Fruit fly (Drosophila melanogaster) whole organism, embryonic: ENCODE results near the gene RluA-1.

Experiments used
- Antp ChIP-seq: fragments of 200-800 bp; sonication (Bioruptor generic); optimal IDR thresholded peaks from 3 replicates; lab custom pipeline; 2016; ENCODE audit warnings: missing biosample characterization, missing genetic modification characterization
- CG14050 ChIP-seq: fragments of 200-800 bp; sonication (Bioruptor generic); IDR thresholded peaks from 3 replicates; pipeline ENCODE4 v1.3.6; 2022; ENCODE audit warnings: missing biosample characterization, missing genetic modification characterization
- CG15073 ChIP-seq: fragments of 200-800 bp; sonication (Bioruptor generic); optimal IDR thresholded peaks from 2 replicates; lab custom pipeline; 2016; ENCODE audit warnings: missing biosample characterization, missing genetic modification characterization
- CG1529 ChIP-seq: fragments of 200-800 bp; sonication (Bioruptor generic); optimal IDR thresholded peaks from 3 replicates; lab custom pipeline; 2018; ENCODE audit warnings: missing biosample characterization, missing genetic modification characterization
- CG17568 ChIP-seq: fragments of 200-800 bp; sonication (Bioruptor generic); optimal IDR thresholded peaks from 2 replicates; lab custom pipeline; 2018; ENCODE audit warnings: missing biosample characterization, mild to moderate bottlenecking, missing genetic modification characterization, moderate library complexity
- CG2129 ChIP-seq: fragments of 200-800 bp; sonication (Bioruptor generic); IDR thresholded peaks from 2 replicates; pipeline ENCODE4 v1.3.6; 2022; ENCODE audit warnings: missing biosample characterization, missing genetic modification characterization; ENCODE audit not compliant: partially characterized antibody
- CG2202 ChIP-seq: fragments of 200-800 bp; sonication (Bioruptor generic); optimal IDR thresholded peaks from 2 replicates; lab custom pipeline; 2018; ENCODE audit warnings: missing biosample characterization, mild to moderate bottlenecking, missing genetic modification characterization
- CG30403 ChIP-seq: fragments of 200-800 bp; sonication (Bioruptor generic); optimal IDR thresholded peaks from 3 replicates; lab custom pipeline; 2016; ENCODE audit warnings: missing biosample characterization, missing genetic modification characterization
- CG3281 ChIP-seq: fragments of 200-800 bp; sonication (Bioruptor generic); optimal IDR thresholded peaks from 3 replicates; lab custom pipeline; 2017; ENCODE audit warnings: missing biosample characterization, mild to moderate bottlenecking, missing genetic modification characterization
- CG33557 ChIP-seq: fragments of 200-800 bp; sonication (Bioruptor generic); optimal IDR thresholded peaks from 2 replicates; lab custom pipeline; 2019; ENCODE audit warnings: missing biosample characterization, mild to moderate bottlenecking, missing genetic modification characterization, moderate library complexity
- CG3407 ChIP-seq: fragments of 200-800 bp; sonication (Bioruptor generic); optimal IDR thresholded peaks from 2 replicates; lab custom pipeline; 2018; ENCODE audit warnings: missing biosample characterization, mild to moderate bottlenecking, missing genetic modification characterization
- CG42726 ChIP-seq: fragments of 200-800 bp; sonication (Bioruptor generic); IDR thresholded peaks from 2 replicates; pipeline ENCODE4 v1.3.6; 2022; ENCODE audit warnings: missing biosample characterization, missing genetic modification characterization; ENCODE audit not compliant: partially characterized antibody
- CG4617 ChIP-seq: fragments of 200-800 bp; sonication (Bioruptor generic); optimal IDR thresholded peaks from 3 replicates; lab custom pipeline; 2016; ENCODE audit warnings: missing biosample characterization, missing genetic modification characterization, borderline replicate concordance
- CG4730 ChIP-seq: fragments of 200-800 bp; sonication (Bioruptor generic); IDR thresholded peaks from 2 replicates; pipeline ENCODE4 v1.3.6; 2022; ENCODE audit warnings: missing biosample characterization, missing genetic modification characterization
- CG4854 ChIP-seq: fragments of 200-800 bp; sonication (Bioruptor generic); optimal IDR thresholded peaks from 2 replicates; lab custom pipeline; 2016; ENCODE audit warnings: missing biosample characterization, missing genetic modification characterization, inconsistent platforms
- CG7271 ChIP-seq: fragments of 200-800 bp; sonication (Bioruptor generic); optimal IDR thresholded peaks from 2 replicates; lab custom pipeline; 2018; ENCODE audit warnings: missing biosample characterization, mild to moderate bottlenecking, missing genetic modification characterization, moderate library complexity
- CG9932 ChIP-seq: fragments of 200-800 bp; sonication (Bioruptor generic); IDR thresholded peaks from 2 replicates; pipeline ENCODE4 v1.3.6; 2022; ENCODE audit warnings: missing biosample characterization, missing genetic modification characterization
- CrebB ChIP-seq: fragments of 200-800 bp; sonication (Bioruptor generic); optimal IDR thresholded peaks from 3 replicates; lab custom pipeline; 2018; ENCODE audit warnings: missing biosample characterization, mild to moderate bottlenecking, missing genetic modification characterization
- D19B ChIP-seq: fragments of 200-800 bp; sonication (Bioruptor generic); optimal IDR thresholded peaks from 2 replicates; lab custom pipeline; 2017; ENCODE audit warnings: missing biosample characterization, mild to moderate bottlenecking, missing genetic modification characterization
- Dip2 ChIP-seq: fragments of 200-800 bp; sonication (Bioruptor generic); IDR thresholded peaks from 2 replicates; pipeline ENCODE4 v1.3.6; 2022; ENCODE audit warnings: missing biosample characterization, missing genetic modification characterization
- Dref ChIP-seq: fragments of 200-800 bp; sonication (Bioruptor generic); IDR thresholded peaks from 2 replicates; pipeline ENCODE4 v1.3.6; 2022; ENCODE audit warnings: missing biosample characterization, missing genetic modification characterization
- HLH3B ChIP-seq: fragments of 200-800 bp; sonication (Bioruptor generic); IDR thresholded peaks from 2 replicates; pipeline ENCODE4 v1.3.6; 2022; ENCODE audit warnings: missing biosample characterization, missing genetic modification characterization
- HLH4C ChIP-seq: fragments of 200-800 bp; sonication (Bioruptor generic); IDR thresholded peaks from 3 replicates; pipeline ENCODE4 v1.3.6; 2022; ENCODE audit warnings: missing biosample characterization, missing genetic modification characterization; ENCODE audit not compliant: partially characterized antibody
- Hey ChIP-seq: fragments of 200-800 bp; sonication (Bioruptor generic); optimal IDR thresholded peaks from 3 replicates; lab custom pipeline; 2018; ENCODE audit warnings: missing biosample characterization, mild to moderate bottlenecking, missing genetic modification characterization
- Hmx ChIP-seq: fragments of 200-800 bp; sonication (Bioruptor generic); optimal IDR thresholded peaks from 2 replicates; lab custom pipeline; 2016; ENCODE audit warnings: missing biosample characterization, missing genetic modification characterization
- Lim3 ChIP-seq: fragments of 200-800 bp; sonication (Bioruptor generic); IDR thresholded peaks from 2 replicates; pipeline ENCODE4 v1.3.6; 2022; ENCODE audit warnings: missing biosample characterization, missing genetic modification characterization
- Mrtf ChIP-seq: fragments of 200-800 bp; sonication (Bioruptor generic); IDR thresholded peaks from 3 replicates; pipeline ENCODE4 v1.3.6; 2022; ENCODE audit warnings: missing biosample characterization, missing genetic modification characterization
- NC2α ChIP-seq: fragments of 200-800 bp; sonication (Bioruptor generic); optimal IDR thresholded peaks from 2 replicates; lab custom pipeline; 2016; ENCODE audit warnings: missing biosample characterization, missing genetic modification characterization
- NC2β ChIP-seq: fragments of 200-800 bp; sonication (Bioruptor generic); optimal IDR thresholded peaks from 2 replicates; lab custom pipeline; 2016; ENCODE audit warnings: missing biosample characterization, missing genetic modification characterization
- NK7.1 ChIP-seq: fragments of 200-800 bp; sonication (Bioruptor generic); optimal IDR thresholded peaks from 3 replicates; lab custom pipeline; 2016; ENCODE audit warnings: missing biosample characterization, missing genetic modification characterization
- Nf-YA ChIP-seq: fragments of 200-800 bp; sonication (Bioruptor generic); IDR thresholded peaks from 2 replicates; pipeline ENCODE4 v1.3.6; 2022; ENCODE audit warnings: missing biosample characterization, missing genetic modification characterization
- Pdp1 ChIP-seq, 2 experiments: fragments of 200-800 bp; sonication (Bioruptor generic); optimal IDR thresholded peaks; 3 replicates each; lab custom pipeline; 2016; ENCODE audit warnings: missing biosample characterization in 2 of 2, missing genetic modification characterization in 2 of 2, mild to moderate bottlenecking in 1 of 2, moderate library complexity in 1 of 2
- Rfx ChIP-seq: fragments of 200-800 bp; sonication (Bioruptor generic); IDR thresholded peaks from 2 replicates; pipeline ENCODE4 v1.3.6; 2022; ENCODE audit warnings: missing biosample characterization, missing genetic modification characterization
- Six4 ChIP-seq: fragments of 200-800 bp; sonication (Bioruptor generic); optimal IDR thresholded peaks from 2 replicates; lab custom pipeline; 2016; ENCODE audit warnings: missing biosample characterization, missing genetic modification characterization
- cad ChIP-seq: fragments of >200 bp; optimal IDR thresholded peaks from 2 replicates; lab custom pipeline; 2017; ENCODE audit warnings: missing biosample characterization, missing genetic modification characterization
- crp ChIP-seq, 2 experiments: fragments of 200-800 bp; sonication (Bioruptor generic); optimal IDR thresholded peaks; 2 replicates in 1 of 2; 3 replicates in 1 of 2; lab custom pipeline; 2017; ENCODE audit warnings: missing biosample characterization in 2 of 2, missing genetic modification characterization in 2 of 2, mild to moderate bottlenecking in 1 of 2, moderate library complexity in 1 of 2
- disco-r ChIP-seq: fragments of 200-800 bp; sonication (Bioruptor generic); optimal IDR thresholded peaks from 2 replicates; lab custom pipeline; 2016; ENCODE audit warnings: missing biosample characterization, missing genetic modification characterization
- dm ChIP-seq: fragments of 200-800 bp; sonication (Bioruptor generic); optimal IDR thresholded peaks from 3 replicates; lab custom pipeline; 2016; ENCODE audit warnings: missing biosample characterization, missing genetic modification characterization
- dpn ChIP-seq, 2 experiments: fragments of 200-800 bp; sonication (Bioruptor generic); optimal IDR thresholded peaks; 3 replicates each; lab custom pipeline; 2016; ENCODE audit warnings: missing biosample characterization in 2 of 2, missing genetic modification characterization in 2 of 2
- gce ChIP-seq: fragments of 200-800 bp; sonication (Bioruptor generic); IDR thresholded peaks from 3 replicates; pipeline ENCODE4 v1.3.6; 2022; ENCODE audit warnings: missing biosample characterization, missing genetic modification characterization
- gfzf ChIP-seq: fragments of 200-800 bp; sonication (Bioruptor generic); optimal IDR thresholded peaks from 2 replicates; lab custom pipeline; 2016; ENCODE audit warnings: missing biosample characterization, mild to moderate bottlenecking, missing genetic modification characterization, moderate library complexity
- grn ChIP-seq: fragments of 200-800 bp; sonication (Bioruptor generic); optimal IDR thresholded peaks from 3 replicates; lab custom pipeline; 2017; ENCODE audit warnings: missing biosample characterization, missing genetic modification characterization
- her ChIP-seq: fragments of 200-800 bp; sonication (Bioruptor generic); optimal IDR thresholded peaks from 2 replicates; lab custom pipeline; 2016; ENCODE audit warnings: missing biosample characterization, missing genetic modification characterization
- mirr ChIP-seq: fragments of 200-800 bp; sonication (Bioruptor generic); optimal IDR thresholded peaks from 3 replicates; lab custom pipeline; 2018; ENCODE audit warnings: missing biosample characterization, mild to moderate bottlenecking, missing genetic modification characterization
- nmo ChIP-seq: fragments of 200-800 bp; sonication (Bioruptor generic); optimal IDR thresholded peaks from 2 replicates; lab custom pipeline; 2018; ENCODE audit warnings: missing biosample characterization, mild to moderate bottlenecking, missing genetic modification characterization, moderate library complexity
- pan ChIP-seq, 4 experiments: fragments of >200 bp in 3 of 4; fragments of 200-800 bp in 1 of 4; sonication (Bioruptor generic) in 1 of 4; optimal IDR thresholded peaks in 3 of 4; IDR thresholded peaks in 1 of 4; 2 replicates each; pipeline versions ENCODE4 v1.3.6 to Lab custom; 2017 to 2022; ENCODE audit warnings: missing biosample characterization in 2 of 4, missing genetic modification characterization in 2 of 4, mixed read lengths in 1 of 4
- row ChIP-seq: fragments of 200-800 bp; sonication (Bioruptor generic); IDR thresholded peaks from 3 replicates; pipeline ENCODE4 v1.3.6; 2022; ENCODE audit warnings: missing biosample characterization, missing genetic modification characterization
- sc ChIP-seq, 3 experiments: fragments of >200 bp in 2 of 3; fragments of 200-800 bp in 1 of 3; sonication (Bioruptor generic) in 1 of 3; optimal IDR thresholded peaks; 2 replicates in 2 of 3; 3 replicates in 1 of 3; lab custom pipeline; 2017; ENCODE audit warnings: mild to moderate bottlenecking in 1 of 3, missing biosample characterization in 1 of 3, missing genetic modification characterization in 1 of 3, missing genetic modification reagents in 1 of 3
- trem ChIP-seq: fragments of 200-800 bp; optimal IDR thresholded peaks from 3 replicates; lab custom pipeline; 2019; ENCODE audit warnings: missing biosample characterization, mild to moderate bottlenecking, missing genetic modification characterization, moderate library complexity
- unc-4 ChIP-seq: fragments of 200-800 bp; sonication (Bioruptor generic); IDR thresholded peaks from 2 replicates; pipeline ENCODE4 v1.3.6; 2022; ENCODE audit warnings: missing biosample characterization, missing genetic modification characterization; ENCODE audit not compliant: partially characterized antibody

RluA-1 gene

DNA sequence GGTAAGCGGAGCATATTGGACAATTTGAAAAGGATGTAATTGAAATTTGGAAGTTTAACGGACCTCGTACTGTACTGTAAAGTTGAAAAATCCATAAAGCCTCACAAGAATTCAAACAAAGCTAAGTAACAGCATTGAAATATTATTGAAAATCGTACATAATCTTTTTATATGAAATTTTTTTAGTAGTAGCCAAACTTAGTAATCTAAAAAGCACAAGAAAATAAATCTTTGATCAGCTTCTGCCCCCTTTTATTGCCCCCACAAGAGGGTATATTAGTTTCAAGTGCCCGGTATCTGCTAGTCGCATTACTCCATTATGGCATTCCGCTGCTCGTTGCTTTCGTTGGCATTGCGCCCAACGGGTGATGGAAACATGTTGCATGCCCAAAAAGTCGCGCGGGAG is 7.3 kb downstream of the RluA-1 start (continued):
- TF ChIP-seq Dip2 (GFP tag; lab: Robert Waterston, UW) (no peak), CG30403 (GFP tag; lab: Kevin White, UChicago) (peak; percentile 75), gfzf (GFP tag; lab: Kevin White, UChicago) (no peak), crp (GFP tag; optimal IDR thresholded peaks at IDR 0.05; lab: Kevin White, UChicago) (peak in 1 of 2 experiments; percentile 8), HLH4C (GFP tag; lab: Robert Waterston, UW) (peak; percentile 52; the same call in 1 of the 3 replicates), Rfx (GFP tag; lab: Robert Waterston, UW) (no peak), mirr (GFP tag; lab: Kevin White, UChicago) (no peak), CG7271 (tag; lab: Kevin White, UChicago) (no peak), CG4854 (peak; percentile 14), CG1529 (GFP tag; lab: Kevin White, UChicago) (peak; percentile 67), CG42726 (GFP tag; lab: Robert Waterston, UW) (no peak), nmo (GFP tag; lab: Kevin White, UChicago) (peak; percentile 89), Hmx (no peak), Dref (GFP tag; lab: Robert Waterston, UW) (no peak), CG33557 (peak; percentile 12), cad (GFP tag; lab: Kevin White, UChicago) (no peak), row (GFP tag; lab: Robert Waterston, UW) (peak; percentile 75; the same call in 2 of the 3 replicates), dm (no peak), Mrtf (GFP tag; lab: Robert Waterston, UW) (0 out of 3 replicates have a peak, but pooled peaks have one; percentile 46), her (GFP tag; lab: Kevin White, UChicago) (no peak), CG2202 (peak; percentile 17), CG4730 (GFP tag; lab: Robert Waterston, UW) (no peak), D19B (GFP tag; lab: Kevin White, UChicago) (peak; percentile 84), grn (GFP tag; lab: Kevin White, UChicago) (no peak), Hey (tag; lab: Kevin White, UChicago) (no peak), pan (optimal IDR thresholded peaks at IDR 0.05; lab: Kevin White, UChicago) (no peak), pan (GFP tag; optimal IDR thresholded peaks at IDR 0.05 in 1 of 2, IDR thresholded peaks at IDR 0.05 in 1 of 2) (peak in 1 of 2 experiments; percentile 57), Six4 (GFP tag; lab: Kevin White, UChicago) (peak; percentile 60), trem (tag; lab: Kevin White, UChicago) (peak; percentile 37), NC2β (GFP tag; lab: Kevin White, UChicago) (peak; percentile 6), dpn (GFP tag; optimal IDR thresholded peaks at IDR 0.05; lab: Kevin White, UChicago) (peak; percentile 52 to 56), gce (GFP tag; lab: Robert Waterston, UW) (no peak), CG9932 (no peak), CG2129 (GFP tag; lab: Robert Waterston, UW) (no peak), sc (optimal IDR thresholded peaks at IDR 0.05; lab: Kevin White, UChicago) (no peak), sc (GFP tag; optimal IDR thresholded peaks at IDR 0.05; lab: Kevin White, UChicago) (peak; percentile 56), CG4617 (no peak), unc-4 (GFP tag; lab: Robert Waterston, UW) (no peak), CG17568 (GFP tag; lab: Kevin White, UChicago) (no peak), HLH3B (GFP tag; lab: Robert Waterston, UW) (0 out of 2 replicates have a peak, but pooled peaks have one; percentile 15), Antp (GFP tag; lab: Kevin White, UChicago) (peak; percentile 46), Pdp1 (GFP tag; optimal IDR thresholded peaks at IDR 0.05; lab: Kevin White, UChicago) (peak; percentile 37 to 48), CG3281 (GFP tag; lab: Kevin White, UChicago) (peak; percentile 40), CrebB (tag; lab: Kevin White, UChicago) (no peak), CG15073 (GFP tag; lab: Kevin White, UChicago) (no peak), NK7.1 (GFP tag; lab: Kevin White, UChicago) (peak; percentile 12), CG14050 (GFP tag; lab: Robert Waterston, UW) (no peak), Lim3 (GFP tag; lab: Robert Waterston, UW) (no peak), CG3407 (GFP tag; lab: Kevin White, UChicago) (peak; percentile 33), NC2α (GFP tag; lab: Kevin White, UChicago) (peak; percentile 50), Nf-YA (GFP tag; lab: Robert Waterston, UW) (no peak), disco-r (GFP tag; lab: Kevin White, UChicago) (peak; percentile 18)
